Fruit fly (Drosophila melanogaster): Measurements from ENCODE around the gene CG8028.

- TF ChIP-seq pan (optimal IDR thresholded peaks at IDR 0.05), result no peak
- no peak for TF ChIP-seq psq (optimal IDR thresholded peaks at IDR 0.05)
- no peak for TF ChIP-seq CG8478 (optimal IDR thresholded peaks at IDR 0.05)
- TF ChIP-seq Dll (optimal IDR thresholded peaks at IDR 0.05), result no peak
- TF ChIP-seq usp (GFP tag; optimal IDR thresholded peaks at IDR 0.05), result no peak
- TF ChIP-seq EcR (GFP tag; optimal IDR thresholded peaks at IDR 0.05), result no peak
Measured at dm6 chrX:19243379-19243834, 36.7 kb downstream of the CG8028 start, which contains the start of gene CG7889.

All from whole organism.